Worm (Caenorhabditis elegans) whole organism, mixed stage, embryonic: Measurements from ENCODE around the gene C46C2.3.

Experiments used
- M03D4.4 ChIP-seq: sonication (generic microtip); optimal IDR thresholded peaks from 2 replicates; lab custom pipeline; 2017; ENCODE audit warnings: mild to moderate bottlenecking, missing genetic modification characterization, missing compliant biosample characterization
- bed-3 ChIP-seq: fragments of 200-800 bp; sonication (Bioruptor generic); optimal IDR thresholded peaks from 3 replicates; lab custom pipeline; 2018; ENCODE audit warnings: mild to moderate bottlenecking, missing genetic modification characterization, moderate library complexity, missing compliant biosample characterization
- blmp-1 ChIP-seq: fragments of 150-350 bp; optimal IDR thresholded peaks from 2 replicates; lab custom pipeline; 2014; ENCODE audit warnings: missing biosample characterization, missing genetic modification characterization
- ceh-39 ChIP-seq: fragments of 150-350 bp; optimal IDR thresholded peaks from 2 replicates; lab custom pipeline; 2014; ENCODE audit warnings: missing biosample characterization, missing genetic modification characterization
- ceh-43 ChIP-seq: fragments of 200-800 bp; sonication (Bioruptor generic); optimal IDR thresholded peaks from 2 replicates; lab custom pipeline; 2018; ENCODE audit warnings: mild to moderate bottlenecking, missing genetic modification characterization, moderate library complexity, missing compliant biosample characterization
- ceh-83 ChIP-seq: fragments of 200-800 bp; sonication (Bioruptor generic); optimal IDR thresholded peaks from 2 replicates; lab custom pipeline; 2018; ENCODE audit warnings: mild to moderate bottlenecking, missing genetic modification characterization, missing compliant biosample characterization
- ces-1 ChIP-seq: fragments of 150-350 bp; optimal IDR thresholded peaks from 2 replicates; lab custom pipeline; 2014; ENCODE audit warnings: missing biosample characterization, missing genetic modification reagents, missing genetic modification characterization
- elt-1 ChIP-seq: sonication (generic microtip); optimal IDR thresholded peaks from 2 replicates; lab custom pipeline; 2017; ENCODE audit warnings: missing genetic modification characterization, mild to moderate bottlenecking, missing compliant biosample characterization, antibody characterized with exemption, moderate library complexity, borderline replicate concordance; ENCODE audit not compliant: insufficient read depth
- elt-3 ChIP-seq: fragments of 150-350 bp; optimal IDR thresholded peaks from 2 replicates; lab custom pipeline; 2014; ENCODE audit warnings: missing biosample characterization, missing genetic modification characterization
- flh-1 ChIP-seq: fragments of 200-800 bp; sonication (Bioruptor generic); optimal IDR thresholded peaks from 2 replicates; lab custom pipeline; 2018; ENCODE audit warnings: mild to moderate bottlenecking, missing genetic modification characterization, moderate library complexity, missing compliant biosample characterization
- ham-2 ChIP-seq: fragments of 200-800 bp; sonication (Bioruptor generic); optimal IDR thresholded peaks from 2 replicates; lab custom pipeline; 2018; ENCODE audit warnings: mild to moderate bottlenecking, missing genetic modification characterization, missing compliant biosample characterization
- lin-13 ChIP-seq: fragments of 150-350 bp; optimal IDR thresholded peaks from 2 replicates; lab custom pipeline; 2014; ENCODE audit warnings: missing biosample characterization, missing genetic modification characterization
- lin-32 ChIP-seq: fragments of 200-800 bp; sonication (Bioruptor generic); optimal IDR thresholded peaks from 2 replicates; lab custom pipeline; 2018; ENCODE audit warnings: mild to moderate bottlenecking, missing genetic modification characterization, missing compliant biosample characterization
- lsy-2 ChIP-seq: fragments of 150-350 bp; optimal IDR thresholded peaks from 2 replicates; lab custom pipeline; 2014; ENCODE audit warnings: missing biosample characterization, missing genetic modification characterization
- mab-5 ChIP-seq: fragments of 150-350 bp; optimal IDR thresholded peaks from 2 replicates; lab custom pipeline; 2014; ENCODE audit warnings: missing biosample characterization, missing genetic modification characterization
- mep-1 ChIP-seq: fragments of 150-350 bp; optimal IDR thresholded peaks from 2 replicates; lab custom pipeline; 2017; ENCODE audit warnings: missing biosample characterization, missing genetic modification reagents, missing genetic modification characterization, inconsistent platforms
- mls-2 ChIP-seq: sonication (generic microtip); optimal IDR thresholded peaks from 2 replicates; lab custom pipeline; 2016; ENCODE audit warnings: mild to moderate bottlenecking, missing genetic modification characterization, moderate library complexity, missing compliant biosample characterization
- nhr-12 ChIP-seq: fragments of 150-350 bp; optimal IDR thresholded peaks from 2 replicates; lab custom pipeline; 2014; ENCODE audit warnings: missing biosample characterization, missing genetic modification characterization
- nhr-2 ChIP-seq: fragments of 150-350 bp; optimal IDR thresholded peaks from 2 replicates; lab custom pipeline; 2014; ENCODE audit warnings: missing biosample characterization, missing genetic modification characterization
- nhr-237 ChIP-seq: fragments of 150-350 bp; optimal IDR thresholded peaks from 2 replicates; lab custom pipeline; 2014; ENCODE audit warnings: missing biosample characterization, missing genetic modification characterization
- nhr-28 ChIP-seq: fragments of 150-350 bp; optimal IDR thresholded peaks from 2 replicates; lab custom pipeline; 2014; ENCODE audit warnings: missing biosample characterization, missing genetic modification characterization
- pha-4 ChIP-seq: fragments of 150-350 bp; optimal IDR thresholded peaks from 2 replicates; lab custom pipeline; 2018; ENCODE audit warnings: missing biosample characterization, missing genetic modification reagents, missing genetic modification characterization
- snpc-4 ChIP-seq: fragments of 150-350 bp; optimal IDR thresholded peaks from 2 replicates; lab custom pipeline; 2014; ENCODE audit warnings: missing biosample characterization, missing genetic modification characterization
- sptf-1 ChIP-seq: sonication (generic microtip); optimal IDR thresholded peaks from 2 replicates; lab custom pipeline; 2017; ENCODE audit warnings: mild to moderate bottlenecking, missing genetic modification characterization, moderate library complexity, missing compliant biosample characterization
- tbx-8 ChIP-seq: fragments of 200-800 bp; sonication (Bioruptor generic); optimal IDR thresholded peaks from 2 replicates; lab custom pipeline; 2018; ENCODE audit warnings: mild to moderate bottlenecking, missing genetic modification characterization, moderate library complexity, missing compliant biosample characterization
- unc-120 ChIP-seq: sonication (generic microtip); optimal IDR thresholded peaks from 2 replicates; lab custom pipeline; 2017; ENCODE audit warnings: missing genetic modification characterization, missing compliant biosample characterization; ENCODE audit not compliant: poor library complexity, severe bottlenecking
- unc-39 ChIP-seq: fragments of 150-350 bp; optimal IDR thresholded peaks from 2 replicates; lab custom pipeline; 2014; ENCODE audit warnings: missing biosample characterization, missing genetic modification characterization
- zip-8 ChIP-seq: fragments of 150-350 bp; optimal IDR thresholded peaks from 2 replicates; lab custom pipeline; 2014; ENCODE audit warnings: missing biosample characterization, missing genetic modification characterization
- ztf-11 ChIP-seq: fragments of 150-350 bp; optimal IDR thresholded peaks from 2 replicates; lab custom pipeline; 2014; ENCODE audit warnings: missing biosample characterization, missing genetic modification characterization

Gene C46C2.3

ce11 chrIV:9216956-9217355, 8.0 kb upstream of the C46C2.3 start:
- TF ChIP-seq ceh-83 (GFP tag; lab: Kevin White, UChicago) (no peak), unc-39 (tag; lab: Kevin White, UChicago) (no peak), pha-4 (tag; lab: Kevin White, UChicago) (no peak), lin-13 (tag; lab: Kevin White, UChicago) (no peak), elt-3 (tag; lab: Kevin White, UChicago) (no peak), mep-1 (tag; lab: Kevin White, UChicago) (no peak), ces-1 (GFP tag; lab: Kevin White, UChicago) (no peak), tbx-8 (no peak), nhr-28 (no peak), ztf-11 (no peak), mab-5 (no peak), ham-2 (GFP tag; lab: Kevin White, UChicago) (no peak), lin-32 (no peak), ceh-39 (tag; lab: Kevin White, UChicago) (no peak), mls-2 (no peak)

ce11 chrIV:9217426-9217825, 7.5 kb upstream of the C46C2.3 start, which contains the start of gene C46C2.2:
C46C2.2 (plus strand) TSS chrIV:9217726.
- no peak for TF ChIP-seq nhr-28
- no peak for TF ChIP-seq ceh-43 (GFP tag; lab: Kevin White, UChicago)
- no peak for TF ChIP-seq mep-1 (tag; lab: Kevin White, UChicago)
- no peak for TF ChIP-seq lsy-2 (tag; lab: Kevin White, UChicago)
- TF ChIP-seq blmp-1 (tag; lab: Kevin White, UChicago), result no peak
- no peak for TF ChIP-seq unc-120 (tag; lab: Kevin White, UChicago)
- no peak for TF ChIP-seq ztf-11
- TF ChIP-seq elt-3 (tag; lab: Kevin White, UChicago), result no peak

- no peak for TF ChIP-seq nhr-2 (tag; lab: Kevin White, UChicago)
- no peak for TF ChIP-seq flh-1 (GFP tag; lab: Kevin White, UChicago)
- no peak for TF ChIP-seq nhr-237 (tag; lab: Kevin White, UChicago)
- TF ChIP-seq lsy-2 (tag; lab: Kevin White, UChicago), result no peak
- no peak for TF ChIP-seq sptf-1 (tag; lab: Kevin White, UChicago)
- no peak for TF ChIP-seq unc-39 (tag; lab: Kevin White, UChicago)
- no peak for TF ChIP-seq tbx-8
- no peak for TF ChIP-seq elt-3 (tag; lab: Kevin White, UChicago)
- no peak for TF ChIP-seq nhr-12
- no peak for TF ChIP-seq pha-4 (tag; lab: Kevin White, UChicago)
- no peak for TF ChIP-seq zip-8 (tag; lab: Kevin White, UChicago)
- TF ChIP-seq elt-1 (tag; lab: Kevin White, UChicago), result no peak
- TF ChIP-seq ces-1 (GFP tag; lab: Kevin White, UChicago), result no peak
- TF ChIP-seq ceh-43 (GFP tag; lab: Kevin White, UChicago), result no peak
- no peak for TF ChIP-seq mep-1 (tag; lab: Kevin White, UChicago)
- TF ChIP-seq, all 35 proteins: peak for 0
These were observed 6.5 kb upstream of the C46C2.3 start for ce11 chrIV:9218415-9218814.

- TF ChIP-seq bed-3 (GFP tag; lab: Kevin White, UChicago) (no peak), unc-120 (tag; lab: Kevin White, UChicago) (no peak), snpc-4 (no peak), M03D4.4 (no peak), nhr-12 (no peak), ham-2 (GFP tag; lab: Kevin White, UChicago) (no peak), pha-4 (tag; lab: Kevin White, UChicago) (no peak), sptf-1 (tag; lab: Kevin White, UChicago) (no peak), ztf-11 (no peak), tbx-8 (no peak), zip-8 (tag; lab: Kevin White, UChicago) (no peak), unc-39 (tag; lab: Kevin White, UChicago) (no peak), elt-1 (tag; lab: Kevin White, UChicago) (no peak), lsy-2 (tag; lab: Kevin White, UChicago) (no peak), mls-2 (no peak), lin-13 (tag; lab: Kevin White, UChicago) (no peak), lin-32 (no peak), ceh-83 (GFP tag; lab: Kevin White, UChicago) (no peak), nhr-237 (tag; lab: Kevin White, UChicago) (no peak)
These were observed 2.7 kb downstream of the C46C2.3 start for ce11 chrIV:9227650-9228049.
